Worm (Caenorhabditis elegans) whole organism, young adult: ENCODE data around the gene R06B10.7.

ENCODE experiments used
- B0261.1 ChIP-seq: sonication (generic microtip); optimal IDR thresholded peaks from 2 replicates; lab custom pipeline; 2016; ENCODE audit warnings: mild to moderate bottlenecking, missing genetic modification characterization, moderate library complexity, missing compliant biosample characterization
- B0336.3 ChIP-seq: fragments of 200-800 bp; sonication (Bioruptor generic); IDR thresholded peaks from 2 replicates; pipeline ENCODE4 v1.3.6; 2022; ENCODE audit warnings: missing genetic modification characterization, missing compliant biosample characterization
- F22D6.2 ChIP-seq: sonication (generic microtip); optimal IDR thresholded peaks from 2 replicates; lab custom pipeline; 2016; ENCODE audit warnings: mild to moderate bottlenecking, missing genetic modification characterization, missing compliant biosample characterization
- F23B12.7 ChIP-seq: sonication (generic microtip); optimal IDR thresholded peaks from 2 replicates; lab custom pipeline; 2017; ENCODE audit warnings: missing genetic modification characterization, mild to moderate bottlenecking, missing compliant biosample characterization, antibody characterized with exemption, moderate library complexity; ENCODE audit not compliant: insufficient read depth
- F39B2.1 ChIP-seq: fragments of 200-800 bp; sonication (Bioruptor generic); IDR thresholded peaks from 2 replicates; pipeline ENCODE4 v1.3.6; 2022; ENCODE audit warnings: missing genetic modification reagents, missing genetic modification characterization, missing compliant biosample characterization
- T26A5.8 ChIP-seq: sonication (generic microtip); optimal IDR thresholded peaks from 2 replicates; lab custom pipeline; 2016; ENCODE audit warnings: missing genetic modification characterization, missing compliant biosample characterization
- aptf-2 ChIP-seq: fragments of 200-800 bp; sonication (Bioruptor generic); conservative IDR thresholded peaks from 2 replicates; pipeline ENCODE4 v1.3.6; 2022; ENCODE audit warnings: missing genetic modification reagents, missing genetic modification characterization, missing compliant biosample characterization
- ccch-3 ChIP-seq: fragments of 200-800 bp; sonication (Bioruptor generic); optimal IDR thresholded peaks from 2 replicates; lab custom pipeline; 2018; ENCODE audit warnings: mild to moderate bottlenecking, missing genetic modification characterization, missing compliant biosample characterization
- ceh-58 ChIP-seq: fragments of 200-800 bp; sonication (Bioruptor generic); IDR thresholded peaks from 2 replicates; pipeline ENCODE4 v1.3.6; 2022; ENCODE audit warnings: missing genetic modification characterization, missing compliant biosample characterization
- dox-1 ChIP-seq: fragments of 200-800 bp; sonication (Bioruptor generic); IDR thresholded peaks from 2 replicates; pipeline ENCODE4 v1.3.6; 2022; ENCODE audit warnings: missing genetic modification reagents, missing genetic modification characterization, missing compliant biosample characterization
- efl-1 ChIP-seq: fragments of 150-350 bp; optimal IDR thresholded peaks from 2 replicates; lab custom pipeline; 2014; ENCODE audit warnings: missing biosample characterization, missing genetic modification reagents, missing genetic modification characterization
- egl-18 ChIP-seq: fragments of 200-800 bp; sonication (Bioruptor generic); IDR thresholded peaks from 2 replicates; pipeline ENCODE4 v1.3.6; 2022; ENCODE audit warnings: missing genetic modification reagents, missing genetic modification characterization, missing compliant biosample characterization
- egrh-3 ChIP-seq: fragments of 200-800 bp; sonication (Bioruptor generic); IDR thresholded peaks from 2 replicates; pipeline ENCODE4 v1.3.6; 2022; ENCODE audit warnings: missing genetic modification reagents, missing genetic modification characterization, missing compliant biosample characterization
- ets-4 ChIP-seq: fragments of 200-800 bp; sonication (Bioruptor generic); optimal IDR thresholded peaks from 2 replicates; lab custom pipeline; 2018; ENCODE audit warnings: mild to moderate bottlenecking, missing genetic modification characterization, missing compliant biosample characterization
- him-1 ChIP-seq: sonication (generic microtip); optimal IDR thresholded peaks from 2 replicates; lab custom pipeline; 2016; ENCODE audit warnings: missing genotype, missing genetic modification reagents, missing genetic modification characterization, missing compliant biosample characterization
- hmg-1.2 ChIP-seq: fragments of 200-800 bp; sonication (Bioruptor generic); IDR thresholded peaks from 2 replicates; pipeline ENCODE4 v1.3.6; 2022; ENCODE audit warnings: missing genetic modification reagents, missing genetic modification characterization, missing compliant biosample characterization
- madf-10 ChIP-seq: sonication (generic microtip); optimal IDR thresholded peaks from 2 replicates; lab custom pipeline; 2016; ENCODE audit warnings: mild to moderate bottlenecking, missing genetic modification characterization, missing compliant biosample characterization
- madf-3 ChIP-seq: fragments of 200-800 bp; sonication (Bioruptor generic); IDR thresholded peaks from 2 replicates; pipeline ENCODE4 v1.3.6; 2022; ENCODE audit warnings: missing genetic modification reagents, missing genetic modification characterization, missing compliant biosample characterization
- madf-6 ChIP-seq: fragments of 200-800 bp; sonication (Bioruptor generic); IDR thresholded peaks from 2 replicates; pipeline ENCODE4 v1.3.6; 2022; ENCODE audit warnings: missing genetic modification reagents, missing genetic modification characterization, missing compliant biosample characterization
- mel-28 ChIP-seq: sonication (generic microtip); optimal IDR thresholded peaks from 2 replicates; lab custom pipeline; 2016; ENCODE audit warnings: borderline replicate concordance, mild to moderate bottlenecking, missing genetic modification characterization, missing compliant biosample characterization
- nfya-1 ChIP-seq: sonication (generic microtip); optimal IDR thresholded peaks from 2 replicates; lab custom pipeline; 2017; ENCODE audit warnings: antibody characterized with exemption, missing compliant biosample characterization, missing genetic modification characterization, borderline replicate concordance; ENCODE audit not compliant: insufficient read depth
- nfyb-1 ChIP-seq: fragments of 200-800 bp; sonication (Bioruptor generic); IDR thresholded peaks from 2 replicates; pipeline ENCODE4 v1.3.6; 2022; ENCODE audit warnings: missing genetic modification reagents, missing genetic modification characterization, missing compliant biosample characterization
- nhr-120 ChIP-seq: fragments of 200-800 bp; sonication (Bioruptor generic); IDR thresholded peaks from 2 replicates; pipeline ENCODE4 v1.3.6; 2022; ENCODE audit warnings: missing genetic modification characterization, missing compliant biosample characterization
- nhr-27 ChIP-seq: fragments of 200-800 bp; sonication (Bioruptor generic); optimal IDR thresholded peaks from 2 replicates; lab custom pipeline; 2018; ENCODE audit warnings: mild to moderate bottlenecking, missing genetic modification characterization, moderate library complexity, missing compliant biosample characterization
- nhr-80 ChIP-seq: sonication (generic microtip); optimal IDR thresholded peaks from 2 replicates; lab custom pipeline; 2016; ENCODE audit warnings: missing genetic modification characterization, missing compliant biosample characterization
- nhr-90 ChIP-seq: sonication (generic microtip); optimal IDR thresholded peaks from 2 replicates; lab custom pipeline; 2016; ENCODE audit warnings: missing genotype, mild to moderate bottlenecking, missing genetic modification characterization, missing compliant biosample characterization
- pbrm-1 ChIP-seq: fragments of 200-800 bp; sonication (Bioruptor generic); IDR thresholded peaks from 2 replicates; pipeline ENCODE4 v1.3.6; 2022; ENCODE audit warnings: missing genetic modification reagents, missing genetic modification characterization, missing compliant biosample characterization
- rec-8 ChIP-seq, 2 experiments: sonication (generic microtip); optimal IDR thresholded peaks; 2 replicates each; lab custom pipeline; 2016; ENCODE audit warnings: mild to moderate bottlenecking in 2 of 2, missing genetic modification characterization in 2 of 2, missing genetic modification reagents in 2 of 2, missing genotype in 2 of 2, missing biosample characterization in 1 of 2, missing compliant biosample characterization in 1 of 2, moderate library complexity in 1 of 2
- rpc-1 ChIP-seq, 2 experiments: fragments of 150-350 bp in 1 of 2; sonication (generic microtip) in 1 of 2; optimal IDR thresholded peaks; 2 replicates each; lab custom pipeline; 2014 to 2018; ENCODE audit warnings: missing biosample characterization in 1 of 2, missing genetic modification characterization in 1 of 2, missing genetic modification reagents in 1 of 2, missing genotype in 1 of 2
- snpc-1.1 ChIP-seq: sonication (generic microtip); optimal IDR thresholded peaks from 2 replicates; lab custom pipeline; 2017; ENCODE audit warnings: missing genetic modification characterization, mild to moderate bottlenecking, missing compliant biosample characterization, antibody characterized with exemption, moderate library complexity, missing genotype, missing genetic modification reagents; ENCODE audit not compliant: insufficient read depth
- snpc-4 ChIP-seq, 5 experiments: fragments of 150-350 bp in 1 of 5; sonication (generic microtip) in 4 of 5; optimal IDR thresholded peaks; 2 replicates each; lab custom pipeline; 2014 to 2018; ENCODE audit warnings: missing genetic modification characterization in 5 of 5, missing biosample characterization in 3 of 5, antibody characterized with exemption in 2 of 5, mild to moderate bottlenecking in 2 of 5, missing compliant biosample characterization in 2 of 5, missing genotype in 2 of 5, moderate library complexity in 2 of 5, missing genetic modification reagents in 1 of 5
- tbp1 ChIP-seq: fragments of 200-800 bp; sonication (Bioruptor generic); optimal IDR thresholded peaks from 2 replicates; lab custom pipeline; 2018; ENCODE audit warnings: mild to moderate bottlenecking, missing genetic modification characterization, missing compliant biosample characterization
- xnd-1 ChIP-seq: sonication (generic microtip); optimal IDR thresholded peaks from 2 replicates; lab custom pipeline; 2016; ENCODE audit warnings: missing genotype, missing genetic modification reagents, missing genetic modification characterization, missing compliant biosample characterization
- zfh-2 ChIP-seq: fragments of 200-800 bp; sonication (Bioruptor generic); conservative IDR thresholded peaks from 2 replicates; pipeline ENCODE4 v1.3.6; 2022; ENCODE audit warnings: missing genetic modification reagents, missing genetic modification characterization, missing compliant biosample characterization
- zim-3 ChIP-seq: sonication (generic microtip); optimal IDR thresholded peaks from 2 replicates; lab custom pipeline; 2017; ENCODE audit warnings: mild to moderate bottlenecking, missing genetic modification characterization, moderate library complexity, missing compliant biosample characterization
- ztf-18 ChIP-seq: sonication (generic microtip); optimal IDR thresholded peaks from 2 replicates; lab custom pipeline; 2016; ENCODE audit warnings: missing genotype, mild to moderate bottlenecking, missing genetic modification characterization, missing compliant biosample characterization
- ztf-25 ChIP-seq: fragments of 200-800 bp; sonication (Bioruptor generic); IDR thresholded peaks from 2 replicates; pipeline ENCODE4 v1.3.6; 2022; ENCODE audit warnings: missing genetic modification reagents, missing genetic modification characterization, missing compliant biosample characterization
- ztf-26 ChIP-seq: sonication (generic microtip); optimal IDR thresholded peaks from 2 replicates; lab custom pipeline; 2017; ENCODE audit warnings: missing genetic modification characterization, missing compliant biosample characterization
- ztf-28 ChIP-seq: fragments of 200-800 bp; sonication (Bioruptor generic); IDR thresholded peaks from 2 replicates; pipeline ENCODE4 v1.3.6; 2022; ENCODE audit warnings: missing genetic modification reagents, missing genetic modification characterization, missing compliant biosample characterization

Gene R06B10.7

ce11 chrIII:982961-983360 lies 18.2 kb downstream of the R06B10.7 start, which contains the start of gene tbc-10:
Gene tbc-10, plus strand, starts transcription at chrIII:983261.
- TF ChIP-seq B0261.1 (tag; lab: Kevin White, UChicago) (no peak), egl-18 (GFP tag; lab: Robert Waterston, UW) (no peak)

- TF ChIP-seq ztf-28 (GFP tag; lab: Robert Waterston, UW) (no peak), hmg-1.2 (GFP tag; lab: Robert Waterston, UW) (peak; percentile 80), nhr-27 (no peak), ztf-25 (GFP tag; lab: Robert Waterston, UW) (no peak), nfyb-1 (GFP tag; lab: Robert Waterston, UW) (0 out of 2 replicates have a peak, but pooled peaks have one; percentile 7), nhr-80 (no peak)
Measured at ce11 chrIII:981960-982359, 19.2 kb downstream of the R06B10.7 start.

- TF ChIP-seq zfh-2 (GFP tag; lab: Robert Waterston, UW) = peak; percentile 83
- no peak for TF ChIP-seq madf-6 (GFP tag; lab: Robert Waterston, UW)
- TF ChIP-seq B0261.1 (tag; lab: Kevin White, UChicago) = peak; percentile 27
- peak; percentile 58 for TF ChIP-seq dox-1 (GFP tag; lab: Robert Waterston, UW)
- peak; percentile 53 for TF ChIP-seq tbp1 (GFP tag; lab: Kevin White, UChicago)
- TF ChIP-seq zim-3 (tag; lab: Kevin White, UChicago) = no peak
- TF ChIP-seq egrh-3 (GFP tag; lab: Robert Waterston, UW) = peak; percentile 52; the same call in 1 of the 2 replicates
- TF ChIP-seq xnd-1 = no peak
- TF ChIP-seq rpc-1 (optimal IDR thresholded peaks at IDR 0.05; lab: Kevin White, UChicago) = no peak
- TF ChIP-seq rpc-1 (tag; optimal IDR thresholded peaks at IDR 0.05; lab: Kevin White, UChicago) = peak; percentile 38
Measured at ce11 chrIII:978889-979288, 22.3 kb downstream of the R06B10.7 start.

- TF ChIP-seq snpc-1.1 (tag; lab: Kevin White, UChicago) = peak; percentile 43
- TF ChIP-seq ztf-18 (tag; lab: Kevin White, UChicago) = no peak
- no peak for TF ChIP-seq rpc-1 (optimal IDR thresholded peaks at IDR 0.05; lab: Kevin White, UChicago)
- no peak for TF ChIP-seq rpc-1 (tag; optimal IDR thresholded peaks at IDR 0.05; lab: Kevin White, UChicago)
- TF ChIP-seq pbrm-1 = 0 out of 2 replicates have a peak, but pooled peaks have one; percentile 18
- TF ChIP-seq madf-3 (GFP tag; lab: Robert Waterston, UW) = 0 out of 2 replicates have a peak, but pooled peaks have one; percentile 13
- 0 out of 2 replicates have a peak, but pooled peaks have one; percentile 24 for TF ChIP-seq hmg-1.2 (GFP tag; lab: Robert Waterston, UW)
- no peak for TF ChIP-seq madf-10 (tag; lab: Kevin White, UChicago)
- TF ChIP-seq egrh-3 (GFP tag; lab: Robert Waterston, UW) = peak; percentile 56; the same call in 1 of the 2 replicates
- TF ChIP-seq ceh-58 (GFP tag; lab: Robert Waterston, UW) = no peak
- no peak for TF ChIP-seq snpc-4 (GFP tag; optimal IDR thresholded peaks at IDR 0.05; lab: Kevin White, UChicago)
- peak in 1 of 4 experiments; percentile 86 for TF ChIP-seq snpc-4 (tag; optimal IDR thresholded peaks at IDR 0.05; lab: Kevin White, UChicago)
- TF ChIP-seq him-1 (tag; lab: Kevin White, UChicago) = no peak
- TF ChIP-seq nhr-80 = no peak
- TF ChIP-seq zfh-2 (GFP tag; lab: Robert Waterston, UW) = peak; percentile 84
- no peak for TF ChIP-seq F23B12.7 (tag; lab: Kevin White, UChicago)
Measured at ce11 chrIII:970928-971327, 30.3 kb downstream of the R06B10.7 start.

ce11 chrIII:966259-966658 lies 34.9 kb downstream of the R06B10.7 start:
- TF ChIP-seq efl-1 (GFP tag; lab: Kevin White, UChicago) (no peak), mel-28 (tag; lab: Kevin White, UChicago) (no peak), ztf-26 (tag; lab: Kevin White, UChicago) (no peak), aptf-2 (GFP tag; lab: Robert Waterston, UW) (no peak), nfya-1 (tag; lab: Kevin White, UChicago) (no peak), B0336.3 (GFP tag; lab: Robert Waterston, UW) (no peak), nhr-90 (tag; lab: Kevin White, UChicago) (no peak), nhr-120 (GFP tag; lab: Robert Waterston, UW) (no peak), tbp1 (GFP tag; lab: Kevin White, UChicago) (no peak), ccch-3 (no peak), F22D6.2 (tag; lab: Kevin White, UChicago) (no peak), T26A5.8 (tag; lab: Kevin White, UChicago) (no peak), ztf-18 (tag; lab: Kevin White, UChicago) (no peak), ets-4 (GFP tag; lab: Kevin White, UChicago) (no peak), rec-8 (tag; optimal IDR thresholded peaks at IDR 0.05; lab: Kevin White, UChicago) (no peak), F39B2.1 (GFP tag; lab: Robert Waterston, UW) (no peak)
- TF ChIP-seq, all 124 proteins: peak for 0
